Fruit fly (Drosophila melanogaster) whole organism, embryonic: ENCODE measurements around the gene CG16953.
A peak's percentile ranks its signal among the peaks of the same experiment; 100 is the strongest.

Experiments used
- CG11093 ChIP-seq: fragments of 200-800 bp; sonication (Bioruptor generic); IDR thresholded peaks from 3 replicates; pipeline ENCODE4 v1.3.6; 2022; ENCODE audit warnings: missing biosample characterization, missing genetic modification characterization
- CG11398 ChIP-seq: fragments of 200-800 bp; sonication (Bioruptor generic); optimal IDR thresholded peaks from 2 replicates; lab custom pipeline; 2016; ENCODE audit warnings: missing biosample characterization, missing genetic modification characterization
- CG11456 ChIP-seq: fragments of 200-800 bp; sonication (Bioruptor generic); IDR thresholded peaks from 3 replicates; pipeline ENCODE4 v1.3.6; 2022; ENCODE audit warnings: missing biosample characterization, missing genetic modification characterization
- CG11560 ChIP-seq: fragments of 200-800 bp; sonication (Bioruptor generic); IDR thresholded peaks from 3 replicates; pipeline ENCODE4 v1.3.6; 2022; ENCODE audit warnings: missing biosample characterization, missing genetic modification characterization
- CG12071 ChIP-seq: fragments of 200-800 bp; sonication (Bioruptor generic); optimal IDR thresholded peaks from 3 replicates; lab custom pipeline; 2018; ENCODE audit warnings: missing biosample characterization, mild to moderate bottlenecking, missing genetic modification characterization
- CG1233 ChIP-seq: fragments of 200-800 bp; sonication (Bioruptor generic); optimal IDR thresholded peaks from 4 replicates; lab custom pipeline; 2018; ENCODE audit warnings: missing biosample characterization, mild to moderate bottlenecking, missing genetic modification characterization
- CG13296 ChIP-seq: fragments of 200-800 bp; sonication (Bioruptor generic); optimal IDR thresholded peaks from 3 replicates; lab custom pipeline; 2018; ENCODE audit warnings: missing biosample characterization, mild to moderate bottlenecking, missing genetic modification characterization
- CG13424 ChIP-seq: fragments of 200-800 bp; sonication (Bioruptor generic); optimal IDR thresholded peaks from 2 replicates; lab custom pipeline; 2019; ENCODE audit warnings: missing biosample characterization, mild to moderate bottlenecking, missing genetic modification characterization, moderate library complexity
- CG1603 ChIP-seq: fragments of 200-800 bp; sonication (Bioruptor generic); optimal IDR thresholded peaks from 2 replicates; lab custom pipeline; 2019; ENCODE audit warnings: missing biosample characterization, mild to moderate bottlenecking, missing genetic modification characterization, moderate library complexity
- CG16813 ChIP-seq: fragments of 200-800 bp; sonication (Bioruptor generic); IDR thresholded peaks from 3 replicates; pipeline ENCODE4 v1.3.6; 2022; ENCODE audit warnings: missing biosample characterization, missing genetic modification characterization; ENCODE audit not compliant: partially characterized antibody
- CG17359 ChIP-seq: fragments of 200-800 bp; sonication (Bioruptor generic); optimal IDR thresholded peaks from 3 replicates; lab custom pipeline; 2018; ENCODE audit warnings: missing biosample characterization, mild to moderate bottlenecking, missing genetic modification characterization, moderate library complexity
- CG1792 ChIP-seq: fragments of 200-800 bp; sonication (Bioruptor generic); optimal IDR thresholded peaks from 2 replicates; lab custom pipeline; 2016; ENCODE audit warnings: missing biosample characterization, missing genetic modification characterization
- CG18599 ChIP-seq: fragments of 200-800 bp; sonication (Bioruptor generic); optimal IDR thresholded peaks from 3 replicates; lab custom pipeline; 2017; ENCODE audit warnings: missing biosample characterization, missing genetic modification characterization, mild to moderate bottlenecking, moderate library complexity, missing genetic modification reagents
- CG2199 ChIP-seq: fragments of 200-800 bp; sonication (Bioruptor generic); IDR thresholded peaks from 3 replicates; pipeline ENCODE4 v1.3.6; 2022; ENCODE audit warnings: missing biosample characterization, missing genetic modification characterization
- CG3281 ChIP-seq: fragments of 200-800 bp; sonication (Bioruptor generic); optimal IDR thresholded peaks from 3 replicates; lab custom pipeline; 2017; ENCODE audit warnings: missing biosample characterization, mild to moderate bottlenecking, missing genetic modification characterization
- CG33213 ChIP-seq: fragments of 200-800 bp; sonication (Bioruptor generic); optimal IDR thresholded peaks from 3 replicates; lab custom pipeline; 2016; ENCODE audit warnings: missing biosample characterization, missing genetic modification characterization
- CG3995 ChIP-seq: fragments of 200-800 bp; sonication (Bioruptor generic); optimal IDR thresholded peaks from 3 replicates; lab custom pipeline; 2016; ENCODE audit warnings: missing biosample characterization, missing genetic modification characterization
- CG4328 ChIP-seq: fragments of 200-800 bp; sonication (Bioruptor generic); optimal IDR thresholded peaks from 3 replicates; lab custom pipeline; 2017; ENCODE audit warnings: missing biosample characterization, missing genetic modification reagents, missing genetic modification characterization
- CG6765 ChIP-seq: fragments of 200-800 bp; sonication (Bioruptor generic); optimal IDR thresholded peaks from 3 replicates; lab custom pipeline; 2017; ENCODE audit warnings: missing biosample characterization, mild to moderate bottlenecking, missing genetic modification characterization
- Chrac-16 ChIP-seq: fragments of 200-800 bp; sonication (Bioruptor generic); optimal IDR thresholded peaks from 3 replicates; lab custom pipeline; 2016; ENCODE audit warnings: missing biosample characterization, missing genetic modification characterization
- CkIIα-i1 ChIP-seq: fragments of 200-800 bp; sonication (Bioruptor generic); IDR thresholded peaks from 2 replicates; pipeline ENCODE4 v1.3.6; 2022; ENCODE audit warnings: missing biosample characterization, missing genetic modification characterization
- HLH3B ChIP-seq: fragments of 200-800 bp; sonication (Bioruptor generic); IDR thresholded peaks from 2 replicates; pipeline ENCODE4 v1.3.6; 2022; ENCODE audit warnings: missing biosample characterization, missing genetic modification characterization
- HmgD ChIP-seq: fragments of 200-800 bp; sonication (Bioruptor generic); optimal IDR thresholded peaks from 3 replicates; lab custom pipeline; 2016; ENCODE audit warnings: missing biosample characterization, missing genetic modification characterization
- Hr39 ChIP-seq: fragments of >200 bp; optimal IDR thresholded peaks from 2 replicates; lab custom pipeline; 2017
- Lhr ChIP-seq: fragments of 200-800 bp; sonication (Bioruptor generic); optimal IDR thresholded peaks from 3 replicates; lab custom pipeline; 2017; ENCODE audit warnings: mild to moderate bottlenecking, missing biosample characterization, missing genetic modification reagents, missing genetic modification characterization
- MESR4 ChIP-seq: fragments of 200-800 bp; sonication (Bioruptor generic); optimal IDR thresholded peaks from 2 replicates; lab custom pipeline; 2018; ENCODE audit warnings: missing biosample characterization, mild to moderate bottlenecking, missing genetic modification characterization, moderate library complexity
- NC2α ChIP-seq: fragments of 200-800 bp; sonication (Bioruptor generic); optimal IDR thresholded peaks from 2 replicates; lab custom pipeline; 2016; ENCODE audit warnings: missing biosample characterization, missing genetic modification characterization
- NfI ChIP-seq: fragments of 200-800 bp; sonication (Bioruptor generic); optimal IDR thresholded peaks from 3 replicates; lab custom pipeline; 2018; ENCODE audit warnings: missing biosample characterization, mild to moderate bottlenecking, missing genetic modification characterization, moderate library complexity
- Ravus ChIP-seq: fragments of 200-800 bp; sonication (Bioruptor generic); IDR thresholded peaks from 2 replicates; pipeline ENCODE4 v1.3.6; 2022; ENCODE audit warnings: missing biosample characterization, missing genetic modification characterization
- Side ChIP-seq: fragments of 200-800 bp; sonication (Bioruptor generic); optimal IDR thresholded peaks from 2 replicates; lab custom pipeline; 2016; ENCODE audit warnings: missing biosample characterization, missing genetic modification characterization
- TFAM ChIP-seq: fragments of 200-800 bp; sonication (Bioruptor generic); optimal IDR thresholded peaks from 2 replicates; lab custom pipeline; 2017; ENCODE audit warnings: missing biosample characterization, missing genetic modification characterization, inconsistent platforms
- aop ChIP-seq: fragments of 200-800 bp; sonication (Bioruptor generic); IDR thresholded peaks from 2 replicates; pipeline ENCODE4 v1.3.6; 2022; ENCODE audit warnings: missing biosample characterization, missing genetic modification characterization
- cato ChIP-seq: fragments of 200-800 bp; sonication (Bioruptor generic); optimal IDR thresholded peaks from 2 replicates; lab custom pipeline; 2016; ENCODE audit warnings: missing biosample characterization, missing genetic modification characterization, borderline replicate concordance
- cwo ChIP-seq: fragments of 200-800 bp; sonication (Bioruptor generic); optimal IDR thresholded peaks from 3 replicates; lab custom pipeline; 2017; ENCODE audit warnings: missing biosample characterization, missing genetic modification characterization, mild to moderate bottlenecking, moderate library complexity, missing genetic modification reagents
- en ChIP-seq: fragments of 200-800 bp; sonication (Bioruptor generic); optimal IDR thresholded peaks from 2 replicates; lab custom pipeline; 2016; ENCODE audit warnings: missing biosample characterization, missing genetic modification characterization
- fru ChIP-seq: fragments of >200 bp; optimal IDR thresholded peaks from 2 replicates; lab custom pipeline; 2017
- ftz-f1 ChIP-seq: fragments of 200-800 bp; sonication (Bioruptor generic); optimal IDR thresholded peaks from 2 replicates; lab custom pipeline; 2016; ENCODE audit warnings: missing biosample characterization, missing genetic modification characterization
- nom ChIP-seq: fragments of 200-800 bp; sonication (Bioruptor generic); optimal IDR thresholded peaks from 2 replicates; lab custom pipeline; 2017; ENCODE audit warnings: missing biosample characterization, missing genetic modification characterization, mild to moderate bottlenecking, moderate library complexity, missing genetic modification reagents
- odd ChIP-seq: fragments of 200-800 bp; sonication (Bioruptor generic); optimal IDR thresholded peaks from 2 replicates; lab custom pipeline; 2017; ENCODE audit warnings: missing biosample characterization, mild to moderate bottlenecking, missing genetic modification characterization
- phol ChIP-seq: fragments of 200-800 bp; sonication (Bioruptor generic); optimal IDR thresholded peaks from 3 replicates; lab custom pipeline; 2018; ENCODE audit warnings: missing biosample characterization, mild to moderate bottlenecking, missing genetic modification characterization, moderate library complexity
- pita ChIP-seq: fragments of 200-800 bp; sonication (Bioruptor generic); optimal IDR thresholded peaks from 2 replicates; lab custom pipeline; 2017; ENCODE audit warnings: missing biosample characterization, mild to moderate bottlenecking, missing genetic modification characterization
- salm ChIP-seq: fragments of 200-800 bp; sonication (Bioruptor generic); optimal IDR thresholded peaks from 2 replicates; lab custom pipeline; 2018; ENCODE audit warnings: missing biosample characterization, mild to moderate bottlenecking, missing genetic modification characterization
- shn ChIP-seq: fragments of 200-800 bp; sonication (Bioruptor generic); optimal IDR thresholded peaks from 3 replicates; lab custom pipeline; 2016; ENCODE audit warnings: missing biosample characterization, missing genetic modification characterization
- trem ChIP-seq: fragments of 200-800 bp; optimal IDR thresholded peaks from 3 replicates; lab custom pipeline; 2019; ENCODE audit warnings: missing biosample characterization, mild to moderate bottlenecking, missing genetic modification characterization, moderate library complexity
- trh ChIP-seq: fragments of 200-800 bp; sonication (Bioruptor generic); optimal IDR thresholded peaks from 2 replicates; lab custom pipeline; 2016; ENCODE audit warnings: missing biosample characterization, missing genetic modification characterization
- unpg ChIP-seq: fragments of 200-800 bp; sonication (Bioruptor generic); optimal IDR thresholded peaks from 3 replicates; lab custom pipeline; 2018; ENCODE audit warnings: missing biosample characterization, mild to moderate bottlenecking, missing genetic modification characterization, moderate library complexity
- usp ChIP-seq: fragments of >200 bp; optimal IDR thresholded peaks from 2 replicates; lab custom pipeline; 2017; ENCODE audit warnings: missing biosample characterization, missing genetic modification characterization
- vvl ChIP-seq: fragments of 200-800 bp; sonication (Bioruptor generic); IDR thresholded peaks from 2 replicates; pipeline ENCODE4 v1.3.6; 2022; ENCODE audit warnings: missing biosample characterization, missing genetic modification characterization
- wek ChIP-seq: fragments of 200-800 bp; sonication (Bioruptor generic); optimal IDR thresholded peaks from 3 replicates; lab custom pipeline; 2018; ENCODE audit warnings: missing biosample characterization, mild to moderate bottlenecking, missing genetic modification characterization, moderate library complexity
- wor ChIP-seq: fragments of 200-800 bp; sonication (Bioruptor generic); IDR thresholded peaks from 2 replicates; pipeline ENCODE4 v1.3.6; 2022; ENCODE audit warnings: missing biosample characterization, missing genetic modification characterization
- zen2 ChIP-seq: fragments of 200-800 bp; sonication (Bioruptor generic); IDR thresholded peaks from 3 replicates; pipeline ENCODE4 v1.3.6; 2022; ENCODE audit warnings: missing biosample characterization, missing genetic modification characterization; ENCODE audit not compliant: partially characterized antibody
- zfh1 ChIP-seq: fragments of 200-800 bp; sonication (Bioruptor generic); IDR thresholded peaks from 3 replicates; pipeline ENCODE4 v1.3.6; 2022; ENCODE audit warnings: missing biosample characterization, missing genetic modification characterization

Gene CG16953

dm6 chr3R:20576789-20577188 is 8.8 kb downstream of the CG16953 start, which contains the start of the genes TFAM and CG5412 (continued):
- TF ChIP-seq CG17359 (tag; lab: Kevin White, UChicago), result no peak
- peak; percentile 13 for TF ChIP-seq Lhr (GFP tag; lab: Kevin White, UChicago)
- TF ChIP-seq phol (tag; lab: Kevin White, UChicago), result peak; percentile 49
- TF ChIP-seq NC2α, result no peak
- no peak for TF ChIP-seq Ravus
- TF ChIP-seq HmgD, result no peak
- no peak for TF ChIP-seq Chrac-16 (GFP tag; lab: Kevin White, UChicago)
- TF ChIP-seq en (GFP tag; lab: Kevin White, UChicago), result no peak
- TF ChIP-seq CG1233 (GFP tag; lab: Kevin White, UChicago), result no peak
- no peak for TF ChIP-seq salm
- no peak for TF ChIP-seq CG3281
- TF ChIP-seq CG11456 (GFP tag; lab: Robert Waterston, UW), result no peak
- TF ChIP-seq ftz-f1, result peak; percentile 71
- TF ChIP-seq Side (GFP tag; lab: Kevin White, UChicago), result no peak
- no peak for TF ChIP-seq CG33213 (GFP tag; lab: Kevin White, UChicago)
- no peak for TF ChIP-seq CG12071
- no peak for TF ChIP-seq cato (GFP tag; lab: Kevin White, UChicago)
- no peak for TF ChIP-seq cwo (GFP tag; lab: Kevin White, UChicago)
- peak; percentile 50 for TF ChIP-seq CG1603 (tag; lab: Kevin White, UChicago)
- TF ChIP-seq CG2199 (GFP tag; lab: Robert Waterston, UW), result no peak
- no peak for TF ChIP-seq aop (GFP tag; lab: Robert Waterston, UW)
- TF ChIP-seq CG11398 (GFP tag; lab: Kevin White, UChicago), result no peak
- TF ChIP-seq CG4328 (GFP tag; lab: Kevin White, UChicago), result no peak
- TF ChIP-seq unpg (GFP tag; lab: Kevin White, UChicago), result no peak
- no peak for TF ChIP-seq CG13296 (GFP tag; lab: Kevin White, UChicago)
- TF ChIP-seq NfI (GFP tag; lab: Kevin White, UChicago), result no peak
- TF ChIP-seq MESR4, result peak; percentile 83
- no peak for TF ChIP-seq zfh1 (GFP tag; lab: Robert Waterston, UW)
- TF ChIP-seq nom, result no peak
- no peak for TF ChIP-seq CG11093 (GFP tag; lab: Robert Waterston, UW)
- TF ChIP-seq zen2 (GFP tag; lab: Robert Waterston, UW), result peak; percentile 33; the same call in 1 of the 3 replicates
- no peak for TF ChIP-seq usp (GFP tag; lab: Kevin White, UChicago)
- no peak for TF ChIP-seq TFAM (GFP tag; lab: Kevin White, UChicago)
- TF ChIP-seq CG13424 (tag; lab: Kevin White, UChicago), result no peak
- TF ChIP-seq CG6765 (GFP tag; lab: Kevin White, UChicago), result no peak
- no peak for TF ChIP-seq CG18599 (GFP tag; lab: Kevin White, UChicago)
- TF ChIP-seq Hr39 (lab: Kevin White, UChicago), result no peak
- no peak for TF ChIP-seq wek
- peak; percentile 55; the same call in 2 of the 3 replicates for TF ChIP-seq CG16813 (GFP tag; lab: Robert Waterston, UW)
- peak; percentile 13 for TF ChIP-seq CG3995 (GFP tag; lab: Kevin White, UChicago)
- TF ChIP-seq CG1792 (GFP tag; lab: Kevin White, UChicago), result no peak
- TF ChIP-seq pita (GFP tag; lab: Kevin White, UChicago), result no peak
- TF ChIP-seq fru (lab: Kevin White, UChicago), result no peak
- no peak; the same call in none of the 2 replicates for TF ChIP-seq vvl (GFP tag; lab: Robert Waterston, UW)
- TF ChIP-seq trh (GFP tag; lab: Kevin White, UChicago), result no peak
- no peak for TF ChIP-seq wor (GFP tag; lab: Robert Waterston, UW)
- TF ChIP-seq HLH3B (GFP tag; lab: Robert Waterston, UW), result no peak
- peak; percentile 55 for TF ChIP-seq trem (tag; lab: Kevin White, UChicago)
- TF ChIP-seq odd (GFP tag; lab: Kevin White, UChicago), result no peak
- TF ChIP-seq shn, result no peak
- no peak for TF ChIP-seq CG11560 (tag; lab: Robert Waterston, UW)
- TF ChIP-seq CkIIα-i1 (GFP tag; lab: Robert Waterston, UW), result no peak
